Fruit fly (Drosophila melanogaster) whole organism, wandering third instar larva: ENCODE data around the gene dnt.

Experiments used
- Abd-B ChIP-seq: fragments of >200 bp; optimal IDR thresholded peaks from 2 replicates; lab custom pipeline; 2017; ENCODE audit warnings: missing biosample characterization, missing genetic modification characterization
- CG32264 ChIP-seq: fragments of 200-800 bp; sonication (Bioruptor generic); optimal IDR thresholded peaks from 2 replicates; lab custom pipeline; 2016; ENCODE audit warnings: missing biosample characterization, missing genetic modification characterization
- CG9705 ChIP-seq: fragments of 200-800 bp; sonication (Bioruptor generic); optimal IDR thresholded peaks from 2 replicates; lab custom pipeline; 2018; ENCODE audit warnings: missing biosample characterization, mild to moderate bottlenecking, missing genetic modification characterization
- CrebA ChIP-seq: fragments of 200-800 bp; sonication (Bioruptor generic); optimal IDR thresholded peaks from 2 replicates; lab custom pipeline; 2016; ENCODE audit warnings: missing biosample characterization, mild to moderate bottlenecking, missing genetic modification characterization, borderline replicate concordance
- Dfd ChIP-seq: fragments of >200 bp; optimal IDR thresholded peaks from 2 replicates; lab custom pipeline; 2017; ENCODE audit warnings: missing biosample characterization, missing genetic modification characterization
- Dif ChIP-seq: fragments of 200-275, 200-300 bp; sonication (Bioruptor generic); optimal IDR thresholded peaks from 2 replicates; lab custom pipeline; 2018; ENCODE audit warnings: missing biosample characterization, missing genetic modification characterization; ENCODE audit not compliant: partially characterized antibody
- GATAd ChIP-seq: sonication (Bioruptor generic); optimal IDR thresholded peaks from 2 replicates; lab custom pipeline; 2016; ENCODE audit warnings: missing biosample characterization, missing genetic modification characterization
- HLH106 ChIP-seq: fragments of 200-800 bp; optimal IDR thresholded peaks from 3 replicates; lab custom pipeline; 2019; ENCODE audit warnings: missing biosample characterization, mild to moderate bottlenecking, missing genetic modification characterization, moderate library complexity
- Hnf4 ChIP-seq: fragments of 200-800 bp; sonication (Bioruptor generic); optimal IDR thresholded peaks from 2 replicates; lab custom pipeline; 2016; ENCODE audit warnings: missing biosample characterization, mild to moderate bottlenecking, missing genetic modification characterization
- Hr78 ChIP-seq: fragments of >200 bp; optimal IDR thresholded peaks from 2 replicates; lab custom pipeline; 2017; ENCODE audit warnings: missing biosample characterization, missing genetic modification characterization
- Hr83 ChIP-seq: fragments of 200-300 bp; sonication (Bioruptor generic); optimal IDR thresholded peaks from 2 replicates; lab custom pipeline; 2016; ENCODE audit warnings: missing biosample characterization, mild to moderate bottlenecking, missing genetic modification characterization, moderate library complexity; ENCODE audit not compliant: poor library complexity, severe bottlenecking
- Mio ChIP-seq: sonication (Bioruptor generic); optimal IDR thresholded peaks from 2 replicates; lab custom pipeline; 2016; ENCODE audit warnings: missing biosample characterization, missing genetic modification characterization
- Myc ChIP-seq: fragments of >200 bp; optimal IDR thresholded peaks from 2 replicates; lab custom pipeline; 2017
- N ChIP-seq: fragments of >200 bp; optimal IDR thresholded peaks from 2 replicates; lab custom pipeline; 2018; ENCODE audit warnings: missing biosample characterization, missing external identifiers, missing genetic modification characterization
- OdsH ChIP-seq: fragments of 200-800 bp; sonication (Bioruptor generic); optimal IDR thresholded peaks from 2 replicates; lab custom pipeline; 2016; ENCODE audit warnings: missing biosample characterization, mild to moderate bottlenecking, missing genetic modification characterization
- Sp1 ChIP-seq: fragments of 200-800 bp; sonication (Bioruptor generic); optimal IDR thresholded peaks from 3 replicates; lab custom pipeline; 2019; ENCODE audit warnings: missing biosample characterization, mild to moderate bottlenecking, missing genetic modification characterization, moderate library complexity
- br ChIP-seq: fragments of 200-800 bp; sonication (Bioruptor generic); optimal IDR thresholded peaks from 2 replicates; lab custom pipeline; 2016; ENCODE audit warnings: missing biosample characterization, missing genetic modification characterization
- brk ChIP-seq: fragments of 200-800 bp; sonication (Bioruptor generic); optimal IDR thresholded peaks from 2 replicates; lab custom pipeline; 2016; ENCODE audit warnings: missing biosample characterization, mild to moderate bottlenecking, missing genetic modification characterization
- dmrt93B ChIP-seq: fragments of 200-800 bp; sonication (Bioruptor generic); optimal IDR thresholded peaks from 2 replicates; lab custom pipeline; 2018; ENCODE audit warnings: missing biosample characterization, mild to moderate bottlenecking, missing genetic modification characterization
- dsf ChIP-seq: sonication (Bioruptor generic); optimal IDR thresholded peaks from 2 replicates; lab custom pipeline; 2016; ENCODE audit warnings: missing biosample characterization, missing genetic modification characterization, borderline replicate concordance
- ey ChIP-seq: fragments of 200-800 bp; sonication (Bioruptor generic); optimal IDR thresholded peaks from 2 replicates; lab custom pipeline; 2016; ENCODE audit warnings: missing biosample characterization, missing genetic modification characterization
- foxo ChIP-seq, 2 experiments: fragments of 200-800 bp; sonication (Bioruptor generic); optimal IDR thresholded peaks; 2 replicates in 1 of 2; 3 replicates in 1 of 2; lab custom pipeline; 2016 to 2017; ENCODE audit warnings: missing biosample characterization in 2 of 2, missing genetic modification characterization in 2 of 2
- fru ChIP-seq: fragments of 200-800 bp; sonication (Bioruptor generic); optimal IDR thresholded peaks from 3 replicates; lab custom pipeline; 2016; ENCODE audit warnings: missing biosample characterization, mild to moderate bottlenecking, missing genetic modification characterization
- h ChIP-seq: fragments of 200-800 bp; sonication (Bioruptor generic); optimal IDR thresholded peaks from 3 replicates; lab custom pipeline; 2016; ENCODE audit warnings: missing biosample characterization, mild to moderate bottlenecking, missing genetic modification characterization
- jim ChIP-seq: fragments of 175-275, 200-325 bp; sonication (Bioruptor generic); optimal IDR thresholded peaks from 2 replicates; lab custom pipeline; 2016; ENCODE audit warnings: missing biosample characterization, mild to moderate bottlenecking, missing genetic modification characterization
- pan ChIP-seq: fragments of >200 bp; optimal IDR thresholded peaks from 2 replicates; lab custom pipeline; 2017
- psq ChIP-seq: fragments of 200-800 bp; sonication (Bioruptor generic); optimal IDR thresholded peaks from 3 replicates; lab custom pipeline; 2017; ENCODE audit warnings: missing biosample characterization, mild to moderate bottlenecking, missing genetic modification characterization, moderate library complexity
- rgr ChIP-seq: fragments of 200-800 bp; sonication (Bioruptor generic); optimal IDR thresholded peaks from 3 replicates; lab custom pipeline; 2016; ENCODE audit warnings: missing biosample characterization, mild to moderate bottlenecking, missing genetic modification characterization
- sage ChIP-seq: fragments of 200-800 bp; sonication (Bioruptor generic); optimal IDR thresholded peaks from 2 replicates; lab custom pipeline; 2016; ENCODE audit warnings: missing biosample characterization, mild to moderate bottlenecking, missing genetic modification characterization
- sv ChIP-seq: fragments of 200-800 bp; sonication (Bioruptor generic); optimal IDR thresholded peaks from 3 replicates; lab custom pipeline; 2016; ENCODE audit warnings: missing biosample characterization, missing genetic modification characterization
- tai ChIP-seq: sonication (Bioruptor generic); optimal IDR thresholded peaks from 2 replicates; lab custom pipeline; 2016; ENCODE audit warnings: missing biosample characterization, missing genetic modification characterization
- usp ChIP-seq: fragments of >200 bp; optimal IDR thresholded peaks from 2 replicates; lab custom pipeline; 2017; ENCODE audit warnings: missing biosample characterization, missing genetic modification characterization
- woc ChIP-seq: sonication (Bioruptor generic); optimal IDR thresholded peaks from 2 replicates; lab custom pipeline; 2016; ENCODE audit warnings: missing biosample characterization, mild to moderate bottlenecking, missing genetic modification characterization

dnt gene

dm6 chr2L:19358017-19358471 lies 5.0 kb downstream of the dnt start (continued):
- peak; percentile 41 for TF ChIP-seq Sp1 (GFP tag; lab: Kevin White, UChicago)
- no peak for TF ChIP-seq N (GFP tag; lab: Kevin White, UChicago)
- TF ChIP-seq Hr78 (GFP tag; lab: Kevin White, UChicago) = no peak
- no peak for TF ChIP-seq CrebA (GFP tag; lab: Kevin White, UChicago)

DNA sequence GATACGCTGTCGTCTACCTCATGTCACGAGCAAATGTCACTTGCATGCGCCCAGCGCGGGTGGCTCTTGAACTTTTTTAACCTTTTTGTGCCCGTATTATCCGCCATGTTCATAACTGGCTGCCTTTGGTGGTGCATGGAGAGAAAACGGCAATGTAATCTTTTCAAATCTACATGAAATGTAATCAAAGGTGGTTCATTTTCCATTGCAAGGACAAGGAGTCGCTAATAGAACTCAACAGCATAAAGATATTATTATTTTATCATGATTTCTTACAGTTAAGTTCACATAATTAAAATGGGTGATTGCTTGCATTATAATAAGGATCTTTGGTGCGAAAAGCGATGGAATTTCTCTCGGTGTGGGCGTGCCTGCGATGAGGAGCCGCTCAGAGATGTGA lies 20.3 kb downstream of the dnt start:
- no peak for TF ChIP-seq jim (GFP tag; lab: Kevin White, UChicago)
- peak; percentile 13 for TF ChIP-seq rgr (GFP tag; lab: Kevin White, UChicago)
- TF ChIP-seq usp (GFP tag; lab: Kevin White, UChicago) = no peak
- TF ChIP-seq Mio (GFP tag; lab: Kevin White, UChicago) = no peak
- no peak for TF ChIP-seq Dif (GFP tag; lab: Kevin White, UChicago)
- TF ChIP-seq ey (GFP tag; lab: Kevin White, UChicago) = peak; percentile 31
- peak; percentile 23 for TF ChIP-seq h (GFP tag; lab: Kevin White, UChicago)
- no peak for TF ChIP-seq Myc (lab: Kevin White, UChicago)
- peak in 1 of 2 experiments; percentile 26 for TF ChIP-seq foxo (GFP tag; optimal IDR thresholded peaks at IDR 0.05; lab: Kevin White, UChicago)
- no peak for TF ChIP-seq sage (GFP tag; lab: Kevin White, UChicago)
- no peak for TF ChIP-seq CG9705 (GFP tag; lab: Kevin White, UChicago)
- TF ChIP-seq CG32264 = no peak
- peak; percentile 14 for TF ChIP-seq br (GFP tag; lab: Kevin White, UChicago)
- no peak for TF ChIP-seq sv
- no peak for TF ChIP-seq N (GFP tag; lab: Kevin White, UChicago)
- TF ChIP-seq Sp1 (GFP tag; lab: Kevin White, UChicago) = peak; percentile 4
- no peak for TF ChIP-seq Hr83 (GFP tag; lab: Kevin White, UChicago)
- TF ChIP-seq Hnf4 = no peak
- peak; percentile 32 for TF ChIP-seq fru (GFP tag; lab: Kevin White, UChicago)
- TF ChIP-seq OdsH (GFP tag; lab: Kevin White, UChicago) = no peak
- TF ChIP-seq HLH106 = peak; percentile 12
- TF ChIP-seq woc (GFP tag; lab: Kevin White, UChicago) = peak; percentile 15

- TF ChIP-seq fru (GFP tag; lab: Kevin White, UChicago) (peak; percentile 20), foxo (GFP tag; optimal IDR thresholded peaks at IDR 0.05; lab: Kevin White, UChicago) (peak in 1 of 2 experiments; percentile 10), OdsH (GFP tag; lab: Kevin White, UChicago) (no peak), h (GFP tag; lab: Kevin White, UChicago) (peak; percentile 9), rgr (GFP tag; lab: Kevin White, UChicago) (peak; percentile 1), Hnf4 (peak; percentile 1), ey (GFP tag; lab: Kevin White, UChicago) (peak; percentile 12), HLH106 (peak; percentile 16), Hr83 (GFP tag; lab: Kevin White, UChicago) (no peak), psq (GFP tag; lab: Kevin White, UChicago) (no peak), Abd-B (GFP tag; lab: Kevin White, UChicago) (no peak)
Measured at dm6 chr2L:19342018-19342417, 21.0 kb downstream of the dnt start.

DNA sequence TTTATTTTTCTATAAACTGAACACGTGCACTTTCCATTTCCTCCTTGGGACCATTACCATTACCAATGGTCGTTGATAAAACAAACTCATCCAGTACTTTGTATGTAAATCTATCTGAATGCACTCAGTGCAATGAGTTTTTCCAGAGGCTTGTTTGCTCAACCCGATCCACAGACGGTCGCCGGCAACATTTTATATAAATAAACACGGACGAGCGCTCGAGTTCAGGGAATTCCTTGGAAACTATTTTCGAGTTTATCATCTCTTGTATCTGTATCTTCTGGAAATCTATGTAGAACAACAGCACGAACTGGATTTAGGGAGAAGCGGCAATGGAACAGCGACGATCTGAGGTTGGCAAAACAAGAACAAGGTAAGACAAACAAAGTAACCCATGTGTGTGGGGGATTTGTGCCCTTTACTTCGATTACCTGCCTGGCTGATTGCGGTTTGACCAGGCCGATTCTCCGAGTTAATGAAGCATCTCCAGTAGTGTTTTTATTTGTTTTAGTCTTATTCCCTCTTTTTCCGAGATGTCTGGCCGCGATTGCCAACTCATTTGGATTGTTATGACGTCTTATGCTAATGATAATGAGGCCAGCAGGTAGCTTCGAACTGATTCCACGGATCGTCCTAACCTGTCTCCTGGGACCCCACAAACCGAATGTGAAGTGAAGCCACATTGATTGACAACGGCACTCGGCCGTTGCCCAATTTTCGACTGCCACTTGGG lies 21.8 kb downstream of the dnt start:
- TF ChIP-seq usp (GFP tag; lab: Kevin White, UChicago) (no peak), fru (GFP tag; lab: Kevin White, UChicago) (no peak), Hr78 (GFP tag; lab: Kevin White, UChicago) (no peak), foxo (GFP tag; optimal IDR thresholded peaks at IDR 0.05; lab: Kevin White, UChicago) (no peak), Sp1 (GFP tag; lab: Kevin White, UChicago) (no peak), dsf (GFP tag; lab: Kevin White, UChicago) (no peak), dmrt93B (GFP tag; lab: Kevin White, UChicago) (no peak), CG32264 (no peak), OdsH (GFP tag; lab: Kevin White, UChicago) (no peak), tai (no peak), GATAd (GFP tag; lab: Kevin White, UChicago) (no peak), Mio (GFP tag; lab: Kevin White, UChicago) (no peak), N (GFP tag; lab: Kevin White, UChicago) (no peak), brk (no peak), Dfd (no peak), jim (GFP tag; lab: Kevin White, UChicago) (no peak), psq (GFP tag; lab: Kevin White, UChicago) (no peak), pan (lab: Kevin White, UChicago) (no peak), sage (GFP tag; lab: Kevin White, UChicago) (no peak), br (GFP tag; lab: Kevin White, UChicago) (no peak)
